Worm (Caenorhabditis elegans) whole organism, early embryonic: Measurements from ENCODE around the gene actl-1.

ENCODE experiments used
- F13C5.2 ChIP-seq: sonication (generic microtip); optimal IDR thresholded peaks from 2 replicates; lab custom pipeline; 2017; ENCODE audit warnings: mild to moderate bottlenecking, missing genetic modification characterization, inconsistent platforms, missing compliant biosample characterization
- ama-1 ChIP-seq: fragments of 150-350 bp; optimal IDR thresholded peaks from 2 replicates; lab custom pipeline; 2014
- ceh-13 ChIP-seq: fragments of 200-800 bp; sonication (Bioruptor generic); optimal IDR thresholded peaks from 2 replicates; lab custom pipeline; 2018; ENCODE audit warnings: mild to moderate bottlenecking, missing genetic modification characterization, missing compliant biosample characterization
- flt-1 ChIP-seq: fragments of 200-800 bp; sonication (Bioruptor generic); IDR thresholded peaks from 2 replicates; pipeline ENCODE4 v1.3.6; 2022; ENCODE audit warnings: missing genetic modification characterization, missing compliant biosample characterization
- hmg-4 ChIP-seq: fragments of 200-800 bp; sonication (Bioruptor generic); optimal IDR thresholded peaks from 2 replicates; lab custom pipeline; 2018; ENCODE audit warnings: mild to moderate bottlenecking, missing genetic modification characterization, missing compliant biosample characterization
- scrt-1 ChIP-seq: fragments of 200-800 bp; sonication (Bioruptor generic); IDR thresholded peaks from 2 replicates; pipeline ENCODE4 v1.3.6; 2022; ENCODE audit warnings: missing genetic modification characterization, missing compliant biosample characterization

DNA sequence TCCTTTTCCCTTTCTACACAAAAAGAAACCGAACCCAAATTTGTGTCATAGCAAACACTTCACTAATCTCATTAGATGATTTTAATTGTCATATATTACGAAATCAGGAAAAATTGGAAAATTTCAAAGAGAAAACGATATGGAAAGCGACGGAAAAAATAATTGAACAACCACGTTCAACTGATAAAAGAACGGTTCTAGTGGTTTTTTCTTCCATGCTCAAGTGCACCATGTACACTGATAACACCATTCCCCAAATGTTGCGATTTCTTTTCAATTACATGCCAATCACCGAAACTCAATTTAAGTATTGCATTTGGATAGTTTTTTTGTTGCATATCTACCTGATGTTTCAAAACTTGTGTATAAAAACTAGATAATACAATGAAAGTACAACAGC is 31.0 kb upstream of the actl-1 start:
- TF ChIP-seq ama-1 (lab: Kevin White, UChicago) = no peak
- no peak for TF ChIP-seq hmg-4 (GFP tag; lab: Kevin White, UChicago)
- TF ChIP-seq flt-1 = no peak
- TF ChIP-seq F13C5.2 (tag; lab: Kevin White, UChicago) = no peak
- no peak for TF ChIP-seq scrt-1 (GFP tag; lab: Robert Waterston, UW)
- TF ChIP-seq ceh-13 (GFP tag; lab: Kevin White, UChicago) = no peak
